Fruit fly (Drosophila melanogaster): Measurements from ENCODE around the gene Ski6.
A peak's percentile ranks its signal among the peaks of the same experiment; 100 is the strongest.

The Ski6 gene

DNA sequence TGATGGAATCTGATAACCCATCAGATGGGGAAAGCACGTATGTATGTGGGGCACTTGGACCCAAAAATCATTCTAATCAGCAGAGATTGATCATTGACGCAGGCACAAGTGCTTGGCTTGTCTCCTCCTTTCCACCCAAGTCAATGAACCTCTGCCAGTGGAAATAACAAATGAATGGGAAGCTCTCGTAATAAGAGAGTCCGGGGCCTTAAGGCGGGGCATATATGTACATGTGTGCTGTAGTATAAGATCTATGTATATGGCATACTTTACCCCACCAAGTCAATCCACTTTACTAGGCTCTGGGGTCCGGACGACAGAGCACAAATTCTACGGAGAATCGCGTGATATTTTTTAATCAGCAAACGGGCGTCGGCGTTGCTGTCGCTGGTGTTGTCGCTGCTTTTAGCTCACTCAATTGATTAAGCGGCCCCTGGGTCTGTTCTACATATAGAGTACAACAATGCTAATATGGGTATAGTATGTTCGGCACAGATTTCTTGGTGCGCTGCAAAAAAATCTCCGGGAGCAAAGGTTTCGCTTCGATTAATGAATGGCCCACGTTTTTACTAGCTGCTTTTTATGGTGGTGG is 16.1 kb downstream of the Ski6 start (continued):
- TF ChIP-seq peb (GFP tag; IDR thresholded peaks at IDR 0.05), result no peak
- TF ChIP-seq sens (GFP tag), result peak; percentile 63
- TF ChIP-seq CG1233 (GFP tag; optimal IDR thresholded peaks at IDR 0.05), result peak; percentile 32
- peak; percentile 23 for TF ChIP-seq Hmr (GFP tag; optimal IDR thresholded peaks at IDR 0.05)
- peak in 1 of 2 experiments; percentile 78 for TF ChIP-seq Pdp1 (GFP tag; optimal IDR thresholded peaks at IDR 0.05)
- TF ChIP-seq nom (GFP tag; optimal IDR thresholded peaks at IDR 0.05), result peak; percentile 55
- TF ChIP-seq ci (GFP tag; IDR thresholded peaks at IDR 0.05), result no peak
- TF ChIP-seq gsb (GFP tag; IDR thresholded peaks at IDR 0.05), result no peak
- TF ChIP-seq HLHmδ (GFP tag; optimal IDR thresholded peaks at IDR 0.05), result no peak
- TF ChIP-seq odd (GFP tag; optimal IDR thresholded peaks at IDR 0.05), result no peak
- TF ChIP-seq gce (GFP tag; IDR thresholded peaks at IDR 0.05), result no peak
- TF ChIP-seq CG1647 (GFP tag; optimal IDR thresholded peaks at IDR 0.05), result no peak
- no peak for TF ChIP-seq CG17612 (GFP tag; IDR thresholded peaks at IDR 0.05)
- TF ChIP-seq maf-S (GFP tag; optimal IDR thresholded peaks at IDR 0.05), result no peak
- no peak for TF ChIP-seq Bgb (GFP tag; IDR thresholded peaks at IDR 0.05; ENCODE audit: partially characterized antibody)
- no peak for TF ChIP-seq CG17361 (GFP tag; IDR thresholded peaks at IDR 0.05)
- no peak for TF ChIP-seq Rx (GFP tag; IDR thresholded peaks at IDR 0.05)
- TF ChIP-seq mirr (GFP tag; optimal IDR thresholded peaks at IDR 0.05), result peak; percentile 23
- no peak for TF ChIP-seq CG2202 (tag; optimal IDR thresholded peaks at IDR 0.05)
- no peak for TF ChIP-seq CG5180 (GFP tag; optimal IDR thresholded peaks at IDR 0.05)
- TF ChIP-seq fd64A (GFP tag; optimal IDR thresholded peaks at IDR 0.05), result no peak
- no peak for TF ChIP-seq Dad (GFP tag; optimal IDR thresholded peaks at IDR 0.05)
- TF ChIP-seq cg (GFP tag; optimal IDR thresholded peaks at IDR 0.05), result no peak
- TF ChIP-seq h (optimal IDR thresholded peaks at IDR 0.05), result no peak
- no peak for TF ChIP-seq Sin3A (optimal IDR thresholded peaks at IDR 0.05)
- no peak for TF ChIP-seq CG11398 (GFP tag; optimal IDR thresholded peaks at IDR 0.05)
- TF ChIP-seq CG7963 (GFP tag; IDR thresholded peaks at IDR 0.05; ENCODE audit: partially characterized antibody), result no peak
- TF ChIP-seq CG11695 (GFP tag; IDR thresholded peaks at IDR 0.05), result no peak
- no peak for TF ChIP-seq usp (GFP tag; optimal IDR thresholded peaks at IDR 0.05)
- no peak for TF ChIP-seq mld (GFP tag; IDR thresholded peaks at IDR 0.05; ENCODE audit: partially characterized antibody)
- TF ChIP-seq CG1529 (GFP tag; optimal IDR thresholded peaks at IDR 0.05), result no peak
- TF ChIP-seq lov (optimal IDR thresholded peaks at IDR 0.05), result no peak
- TF ChIP-seq lov (GFP tag; IDR thresholded peaks at IDR 0.05), result no peak
- TF ChIP-seq CrebB (tag; optimal IDR thresholded peaks at IDR 0.05), result peak; percentile 13
- TF ChIP-seq CG10321 (GFP tag; IDR thresholded peaks at IDR 0.05), result no peak
- no peak for TF ChIP-seq CG12942 (GFP tag; optimal IDR thresholded peaks at IDR 0.05)
- TF ChIP-seq CG5953 (GFP tag; IDR thresholded peaks at IDR 0.05), result no peak
- TF ChIP-seq schlank (tag; optimal IDR thresholded peaks at IDR 0.05), result no peak
- no peak for TF ChIP-seq pan (optimal IDR thresholded peaks at IDR 0.05)
- no peak for TF ChIP-seq pan (GFP tag; optimal IDR thresholded peaks at IDR 0.05 in 1 of 2, IDR thresholded peaks at IDR 0.05 in 1 of 2)
- TF ChIP-seq CG7987 (GFP tag; optimal IDR thresholded peaks at IDR 0.05), result peak; percentile 37
- no peak for TF ChIP-seq bcd (GFP tag; optimal IDR thresholded peaks at IDR 0.05)
- TF ChIP-seq Doc2 (GFP tag; IDR thresholded peaks at IDR 0.05), result no peak
- TF ChIP-seq Ets97D (GFP tag; optimal IDR thresholded peaks at IDR 0.05), result no peak
- TF ChIP-seq aop (GFP tag; IDR thresholded peaks at IDR 0.05), result no peak
- TF ChIP-seq cad (GFP tag; optimal IDR thresholded peaks at IDR 0.05), result no peak
- peak; percentile 63 for TF ChIP-seq Drgx (GFP tag; IDR thresholded peaks at IDR 0.05)
- TF ChIP-seq HLH3B (GFP tag; IDR thresholded peaks at IDR 0.05), result no peak
- no peak for TF ChIP-seq tna (GFP tag; IDR thresholded peaks at IDR 0.05; ENCODE audit: partially characterized antibody)
- no peak for TF ChIP-seq bab2 (GFP tag; optimal IDR thresholded peaks at IDR 0.05)
- no peak for TF ChIP-seq gro (GFP tag; optimal IDR thresholded peaks at IDR 0.05)
- no peak for TF ChIP-seq lmd (GFP tag; IDR thresholded peaks at IDR 0.05)
- TF ChIP-seq ERR (GFP tag; optimal IDR thresholded peaks at IDR 0.05), result no peak

All from whole organism, embryonic.